Fruit fly (Drosophila melanogaster) whole organism, embryonic: ENCODE data around the gene Apoltp.
A peak's percentile ranks its signal among the peaks of the same experiment; 100 is the strongest.

Experiments used
- Abd-B ChIP-seq: fragments of 200-800 bp; sonication (Bioruptor generic); optimal IDR thresholded peaks from 2 replicates; lab custom pipeline; 2018; ENCODE audit warnings: missing biosample characterization, mild to moderate bottlenecking, missing genetic modification characterization, moderate library complexity
- Antp ChIP-seq: fragments of 200-800 bp; sonication (Bioruptor generic); optimal IDR thresholded peaks from 3 replicates; lab custom pipeline; 2016; ENCODE audit warnings: missing biosample characterization, missing genetic modification characterization
- Awh ChIP-seq: fragments of 200-800 bp; sonication (Bioruptor generic); IDR thresholded peaks from 2 replicates; pipeline ENCODE4, ENCODE4 v1.3.6; 2022; ENCODE audit warnings: missing biosample characterization, missing genetic modification characterization
- CG13123 ChIP-seq: fragments of 200-800 bp; sonication (Bioruptor generic); optimal IDR thresholded peaks from 2 replicates; lab custom pipeline; 2016; ENCODE audit warnings: missing biosample characterization, missing genetic modification characterization
- CG14710 ChIP-seq: fragments of 200-800 bp; sonication (Bioruptor generic); optimal IDR thresholded peaks from 3 replicates; lab custom pipeline; 2019; ENCODE audit warnings: missing biosample characterization, mild to moderate bottlenecking, missing genetic modification characterization, moderate library complexity
- CG15479 ChIP-seq: fragments of 200-800 bp; sonication (Bioruptor generic); optimal IDR thresholded peaks from 3 replicates; lab custom pipeline; 2019; ENCODE audit warnings: missing biosample characterization, mild to moderate bottlenecking, missing genetic modification characterization, moderate library complexity
- CG16815 ChIP-seq: fragments of 200-800 bp; sonication (Bioruptor generic); optimal IDR thresholded peaks from 3 replicates; lab custom pipeline; 2017; ENCODE audit warnings: missing biosample characterization, mild to moderate bottlenecking, missing genetic modification characterization
- CG17385 ChIP-seq: fragments of 200-800 bp; sonication (Bioruptor generic); optimal IDR thresholded peaks from 3 replicates; lab custom pipeline; 2018; ENCODE audit warnings: missing biosample characterization, mild to moderate bottlenecking, missing genetic modification characterization
- CG18476 ChIP-seq: fragments of 200-800 bp; sonication (Bioruptor generic); optimal IDR thresholded peaks from 2 replicates; lab custom pipeline; 2016; ENCODE audit warnings: missing biosample characterization, mild to moderate bottlenecking, missing genetic modification characterization
- CG2712 ChIP-seq: fragments of 200-800 bp; optimal IDR thresholded peaks from 3 replicates; lab custom pipeline; 2019; ENCODE audit warnings: missing biosample characterization, mild to moderate bottlenecking, missing genetic modification characterization, moderate library complexity
- CG30403 ChIP-seq: fragments of 200-800 bp; sonication (Bioruptor generic); optimal IDR thresholded peaks from 3 replicates; lab custom pipeline; 2016; ENCODE audit warnings: missing biosample characterization, missing genetic modification characterization
- CG30431 ChIP-seq: fragments of 200-800 bp; sonication (Bioruptor generic); optimal IDR thresholded peaks from 2 replicates; lab custom pipeline; 2017; ENCODE audit warnings: missing biosample characterization, missing genetic modification characterization
- CG4360 ChIP-seq: fragments of 200-800 bp; sonication (Bioruptor generic); IDR thresholded peaks from 2 replicates; pipeline ENCODE4 v1.3.6; 2022; ENCODE audit warnings: missing biosample characterization, missing genetic modification characterization
- CG4617 ChIP-seq: fragments of 200-800 bp; sonication (Bioruptor generic); optimal IDR thresholded peaks from 3 replicates; lab custom pipeline; 2016; ENCODE audit warnings: missing biosample characterization, missing genetic modification characterization, borderline replicate concordance
- CG4820 ChIP-seq: fragments of 200-800 bp; sonication (Bioruptor generic); optimal IDR thresholded peaks from 3 replicates; lab custom pipeline; 2016; ENCODE audit warnings: missing biosample characterization, missing genetic modification characterization
- CG5180 ChIP-seq: fragments of 200-800 bp; sonication (Bioruptor generic); optimal IDR thresholded peaks from 3 replicates; lab custom pipeline; 2017; ENCODE audit warnings: missing biosample characterization, missing genetic modification characterization, mild to moderate bottlenecking, moderate library complexity, missing genetic modification reagents
- CG6791 ChIP-seq: fragments of 200-800 bp; sonication (Bioruptor generic); IDR thresholded peaks from 3 replicates; pipeline ENCODE4 v1.3.6; 2022; ENCODE audit warnings: missing biosample characterization, missing genetic modification characterization; ENCODE audit not compliant: partially characterized antibody
- CG8359 ChIP-seq: fragments of 200-800 bp; sonication (Bioruptor generic); optimal IDR thresholded peaks from 2 replicates; lab custom pipeline; 2017; ENCODE audit warnings: missing biosample characterization, mild to moderate bottlenecking, missing genetic modification characterization, borderline replicate concordance
- CG9215 ChIP-seq: fragments of 200-800 bp; sonication (Bioruptor generic); IDR thresholded peaks from 2 replicates; pipeline ENCODE4 v1.3.6; 2022; ENCODE audit warnings: missing biosample characterization, missing genetic modification characterization
- Chrac-16 ChIP-seq: fragments of 200-800 bp; sonication (Bioruptor generic); optimal IDR thresholded peaks from 3 replicates; lab custom pipeline; 2016; ENCODE audit warnings: missing biosample characterization, missing genetic modification characterization
- CoRest ChIP-seq: fragments of 200-800 bp; sonication (Bioruptor generic); optimal IDR thresholded peaks from 3 replicates; lab custom pipeline; 2018; ENCODE audit warnings: missing biosample characterization, mild to moderate bottlenecking, missing genetic modification characterization, moderate library complexity
- Dad ChIP-seq: fragments of 200-800 bp; sonication (Bioruptor generic); optimal IDR thresholded peaks from 3 replicates; lab custom pipeline; 2016; ENCODE audit warnings: missing biosample characterization, missing genetic modification characterization
- Dip2 ChIP-seq: fragments of 200-800 bp; sonication (Bioruptor generic); IDR thresholded peaks from 2 replicates; pipeline ENCODE4 v1.3.6; 2022; ENCODE audit warnings: missing biosample characterization, missing genetic modification characterization
- Dll ChIP-seq: fragments of 200-800 bp; sonication (Bioruptor generic); IDR thresholded peaks from 4 replicates; pipeline ENCODE4 v1.3.6; 2022; ENCODE audit warnings: missing biosample characterization, missing genetic modification characterization; ENCODE audit not compliant: partially characterized antibody
- Med ChIP-seq: fragments of 200-800 bp; sonication (Bioruptor generic); peaks from one replicate; lab custom pipeline; 2016; ENCODE audit warnings: missing biosample characterization, missing genetic modification characterization, mild to moderate bottlenecking, inconsistent platforms, moderate library complexity
- Oaz ChIP-seq: fragments of 200-800 bp; sonication (Bioruptor generic); IDR thresholded peaks from 2 replicates; pipeline ENCODE4 v1.3.6; 2022; ENCODE audit warnings: missing biosample characterization, missing genetic modification characterization
- Scr ChIP-seq: fragments of 200-800 bp; sonication (Bioruptor generic); IDR thresholded peaks from 2 replicates; pipeline ENCODE4 v1.3.6; 2022; ENCODE audit warnings: missing biosample characterization, missing genetic modification characterization; ENCODE audit not compliant: partially characterized antibody
- Spps ChIP-seq: fragments of 200-800 bp; sonication (Bioruptor generic); optimal IDR thresholded peaks from 2 replicates; lab custom pipeline; 2018; ENCODE audit warnings: missing biosample characterization, mild to moderate bottlenecking, missing genetic modification characterization
- Sry-β ChIP-seq: fragments of 200-800 bp; sonication (Bioruptor generic); optimal IDR thresholded peaks from 2 replicates; lab custom pipeline; 2018; ENCODE audit warnings: missing biosample characterization, mild to moderate bottlenecking, missing genetic modification characterization, moderate library complexity
- TFAM ChIP-seq: fragments of 200-800 bp; sonication (Bioruptor generic); optimal IDR thresholded peaks from 2 replicates; lab custom pipeline; 2017; ENCODE audit warnings: missing biosample characterization, missing genetic modification characterization, inconsistent platforms
- ap ChIP-seq: fragments of 200-800 bp; sonication (Bioruptor generic); IDR thresholded peaks from 2 replicates; pipeline ENCODE4 v1.3.6; 2022; ENCODE audit warnings: missing biosample characterization, missing genetic modification characterization
- ato ChIP-seq: fragments of 200-800 bp; sonication (Bioruptor generic); IDR thresholded peaks from 2 replicates; pipeline ENCODE4 v1.3.6; 2022; ENCODE audit warnings: missing biosample characterization, missing genetic modification characterization; ENCODE audit not compliant: partially characterized antibody
- bowl ChIP-seq: fragments of 200-800 bp; sonication (Bioruptor generic); IDR thresholded peaks from 2 replicates; pipeline ENCODE4 v1.3.6; 2022; ENCODE audit warnings: missing biosample characterization, missing genetic modification characterization
- btn ChIP-seq: fragments of 200-800 bp; sonication (Bioruptor generic); optimal IDR thresholded peaks from 2 replicates; lab custom pipeline; 2016; ENCODE audit warnings: missing biosample characterization, missing genetic modification characterization
- chif ChIP-seq, 2 experiments: fragments of 200-800 bp; sonication (Bioruptor generic); optimal IDR thresholded peaks; 3 replicates each; lab custom pipeline; 2016; ENCODE audit warnings: missing biosample characterization in 2 of 2, missing genetic modification characterization in 2 of 2
- chm ChIP-seq: fragments of 200-800 bp; sonication (Bioruptor generic); IDR thresholded peaks from 2 replicates; pipeline ENCODE4 v1.3.6; 2022; ENCODE audit warnings: missing biosample characterization, missing genetic modification characterization
- disco-r ChIP-seq: fragments of 200-800 bp; sonication (Bioruptor generic); optimal IDR thresholded peaks from 2 replicates; lab custom pipeline; 2016; ENCODE audit warnings: missing biosample characterization, missing genetic modification characterization
- gcm ChIP-seq: fragments of 200-800 bp; sonication (Bioruptor generic); optimal IDR thresholded peaks from 2 replicates; lab custom pipeline; 2019; ENCODE audit warnings: missing biosample characterization, mild to moderate bottlenecking, missing genetic modification characterization, moderate library complexity
- kah ChIP-seq: fragments of 200-800 bp; sonication (Bioruptor generic); optimal IDR thresholded peaks from 2 replicates; lab custom pipeline; 2018; ENCODE audit warnings: missing biosample characterization, mild to moderate bottlenecking, missing genetic modification characterization
- oc ChIP-seq: fragments of 200-800 bp; sonication (Bioruptor generic); optimal IDR thresholded peaks from 2 replicates; lab custom pipeline; 2018; ENCODE audit warnings: missing biosample characterization, mild to moderate bottlenecking, missing genetic modification characterization, moderate library complexity
- prd ChIP-seq, 3 experiments: fragments of >200 bp in 2 of 3; fragments of 200-800 bp in 1 of 3; sonication (Bioruptor generic) in 1 of 3; optimal IDR thresholded peaks in 2 of 3; IDR thresholded peaks in 1 of 3; 2 replicates in 2 of 3; 3 replicates in 1 of 3; pipeline versions ENCODE4 v1.3.6 to Lab custom; 2017 to 2022; ENCODE audit warnings: missing biosample characterization in 1 of 3, missing genetic modification characterization in 1 of 3
- repo ChIP-seq: fragments of 200-800 bp; sonication (Bioruptor generic); optimal IDR thresholded peaks from 2 replicates; lab custom pipeline; 2016; ENCODE audit warnings: missing biosample characterization, missing genetic modification characterization
- sim ChIP-seq: fragments of 200-800 bp; sonication (Bioruptor generic); IDR thresholded peaks from 2 replicates; pipeline ENCODE4 v1.3.6; 2022; ENCODE audit warnings: missing biosample characterization, missing genetic modification characterization
- sisA ChIP-seq: fragments of 200-800 bp; sonication (Bioruptor generic); IDR thresholded peaks from 2 replicates; pipeline ENCODE4 v1.3.6; 2022; ENCODE audit warnings: missing biosample characterization, missing genetic modification characterization
- stwl ChIP-seq: fragments of 200-800 bp; sonication (Bioruptor generic); optimal IDR thresholded peaks from 3 replicates; lab custom pipeline; 2018; ENCODE audit warnings: missing biosample characterization, mild to moderate bottlenecking, missing genetic modification characterization, moderate library complexity
- tx ChIP-seq: fragments of 200-800 bp; sonication (Bioruptor generic); optimal IDR thresholded peaks from 2 replicates; lab custom pipeline; 2016; ENCODE audit warnings: missing biosample characterization, missing genetic modification characterization
- unpg ChIP-seq: fragments of 200-800 bp; sonication (Bioruptor generic); optimal IDR thresholded peaks from 3 replicates; lab custom pipeline; 2018; ENCODE audit warnings: missing biosample characterization, mild to moderate bottlenecking, missing genetic modification characterization, moderate library complexity
- zen ChIP-seq: fragments of 200-800 bp; sonication (Bioruptor generic); optimal IDR thresholded peaks from 3 replicates; lab custom pipeline; 2018; ENCODE audit warnings: missing biosample characterization, mild to moderate bottlenecking, missing genetic modification characterization, moderate library complexity
- zf30C ChIP-seq: fragments of 200-800 bp; sonication (Bioruptor generic); optimal IDR thresholded peaks from 3 replicates; lab custom pipeline; 2018; ENCODE audit warnings: missing biosample characterization, mild to moderate bottlenecking, missing genetic modification characterization

The Apoltp gene

dm6 chr2L:9594625-9595300, 39.2 kb upstream of the Apoltp start (continued):
- TF ChIP-seq CG16815 (GFP tag; lab: Kevin White, UChicago), result peak; percentile 39
- TF ChIP-seq CoRest (tag; lab: Kevin White, UChicago), result peak; percentile 31
- no peak for TF ChIP-seq TFAM (GFP tag; lab: Kevin White, UChicago)
- peak; percentile 14 for TF ChIP-seq Chrac-16
- TF ChIP-seq btn (GFP tag; lab: Kevin White, UChicago), result no peak
- no peak for TF ChIP-seq CG15479
- TF ChIP-seq Dip2 (GFP tag; lab: Robert Waterston, UW), result no peak
- no peak for TF ChIP-seq CG30431
- peak; percentile 52 for TF ChIP-seq unpg
- no peak for TF ChIP-seq Dad (GFP tag; lab: Kevin White, UChicago)
- TF ChIP-seq Scr (GFP tag; lab: Robert Waterston, UW), result no peak
- no peak for TF ChIP-seq Antp (GFP tag; lab: Kevin White, UChicago)
- TF ChIP-seq ap (GFP tag; lab: Robert Waterston, UW), result peak; percentile 45
- no peak for TF ChIP-seq oc (tag; lab: Kevin White, UChicago)
- TF ChIP-seq tx (GFP tag; lab: Kevin White, UChicago), result no peak
- TF ChIP-seq stwl (tag; lab: Kevin White, UChicago), result no peak
- TF ChIP-seq CG4617 (GFP tag; lab: Kevin White, UChicago), result no peak
- TF ChIP-seq bowl (GFP tag; lab: Robert Waterston, UW), result no peak
- TF ChIP-seq repo, result no peak
- TF ChIP-seq chif (GFP tag; optimal IDR thresholded peaks at IDR 0.05; lab: Kevin White, UChicago), result peak in 1 of 2 experiments; percentile 32
- TF ChIP-seq Med (GFP tag; lab: Kevin White, UChicago), result no peak
- no peak for TF ChIP-seq CG5180 (GFP tag; lab: Kevin White, UChicago)
- no peak for TF ChIP-seq CG6791 (GFP tag; lab: Robert Waterston, UW)
- peak; percentile 67 for TF ChIP-seq gcm (GFP tag; lab: Kevin White, UChicago)
- TF ChIP-seq Oaz (GFP tag; lab: Robert Waterston, UW), result no peak
- TF ChIP-seq CG4820 (GFP tag; lab: Kevin White, UChicago), result peak; percentile 42
- TF ChIP-seq prd (optimal IDR thresholded peaks at IDR 0.05; lab: Kevin White, UChicago), result no peak
- TF ChIP-seq prd (GFP tag; IDR thresholded peaks at IDR 0.05; lab: Robert Waterston, UW), result peak; percentile 79; the same call in 2 of the 3 replicates
- no peak for TF ChIP-seq CG9215 (GFP tag; lab: Robert Waterston, UW)
- peak; percentile 48; the same call in 1 of the 2 replicates for TF ChIP-seq sim
- TF ChIP-seq kah (GFP tag; lab: Kevin White, UChicago), result no peak
- TF ChIP-seq CG4360, result peak; percentile 39; the same call in 1 of the 2 replicates
- TF ChIP-seq Abd-B, result peak; percentile 5
- peak; percentile 76 for TF ChIP-seq zf30C (GFP tag; lab: Kevin White, UChicago)
- no peak for TF ChIP-seq CG17385
- TF ChIP-seq Awh (GFP tag; lab: Robert Waterston, UW), result peak; percentile 5; the same call in 1 of the 2 replicates
- peak; percentile 56 for TF ChIP-seq Spps (tag; lab: Kevin White, UChicago)
- no peak for TF ChIP-seq CG13123 (GFP tag; lab: Kevin White, UChicago)
- no peak for TF ChIP-seq ato (GFP tag; lab: Robert Waterston, UW)
- TF ChIP-seq disco-r (GFP tag; lab: Kevin White, UChicago), result no peak
- peak; percentile 22 for TF ChIP-seq CG30403 (GFP tag; lab: Kevin White, UChicago)
- peak; percentile 72; the same call in 1 of the 2 replicates for TF ChIP-seq chm
- no peak for TF ChIP-seq CG18476 (GFP tag; lab: Kevin White, UChicago)
- TF ChIP-seq CG8359 (GFP tag; lab: Kevin White, UChicago), result peak; percentile 43
- peak; percentile 69 for TF ChIP-seq zen (tag; lab: Kevin White, UChicago)
- no peak for TF ChIP-seq Sry-β (GFP tag; lab: Kevin White, UChicago)
- TF ChIP-seq CG2712 (tag; lab: Kevin White, UChicago), result peak; percentile 85
- peak; percentile 76 for TF ChIP-seq CG14710
- TF ChIP-seq sisA (GFP tag; lab: Robert Waterston, UW), result peak; percentile 50
- TF ChIP-seq Dll, result no peak
